Fruit fly (Drosophila melanogaster) whole organism, adult: Measurements from ENCODE around the gene ringer.

Source experiments
- CG11617 ChIP-seq: fragments of 200-800 bp; sonication (Bioruptor generic); optimal IDR thresholded peaks from 2 replicates; lab custom pipeline; 2017; ENCODE audit warnings: mild to moderate bottlenecking, missing biosample characterization, missing genetic modification reagents, missing genetic modification characterization
- CG12768 ChIP-seq: fragments of 200-800 bp; sonication (Bioruptor generic); optimal IDR thresholded peaks from 2 replicates; lab custom pipeline; 2017; ENCODE audit warnings: missing biosample characterization, missing genetic modification characterization, mild to moderate bottlenecking, moderate library complexity, missing genetic modification reagents
- CG14711 ChIP-seq: fragments of 200-800 bp; sonication (Bioruptor generic); optimal IDR thresholded peaks from 2 replicates; lab custom pipeline; 2018; ENCODE audit warnings: missing biosample characterization, mild to moderate bottlenecking, missing genetic modification characterization, moderate library complexity
- CG1620 ChIP-seq: fragments of 200-800 bp; sonication (Bioruptor generic); optimal IDR thresholded peaks from 2 replicates; lab custom pipeline; 2016; ENCODE audit warnings: missing biosample characterization, missing genetic modification characterization
- CG33017 ChIP-seq: fragments of 200-800 bp; sonication (Bioruptor generic); optimal IDR thresholded peaks from 2 replicates; lab custom pipeline; 2018; ENCODE audit warnings: missing biosample characterization, mild to moderate bottlenecking, missing genetic modification characterization, moderate library complexity
- CG5204 ChIP-seq: fragments of 200-800 bp; sonication (Bioruptor generic); optimal IDR thresholded peaks from 2 replicates; lab custom pipeline; 2016; ENCODE audit warnings: missing biosample characterization, missing genetic modification characterization
- CG7045 ChIP-seq: fragments of 200-800 bp; sonication (Bioruptor generic); optimal IDR thresholded peaks from 2 replicates; lab custom pipeline; 2017; ENCODE audit warnings: missing biosample characterization, mild to moderate bottlenecking, missing genetic modification characterization
- CG7101 ChIP-seq: fragments of 200-800 bp; sonication (Bioruptor generic); optimal IDR thresholded peaks from 2 replicates; lab custom pipeline; 2018; ENCODE audit warnings: missing biosample characterization, mild to moderate bottlenecking, missing genetic modification characterization, moderate library complexity
- Clk ChIP-seq: fragments of 200-800 bp; sonication (Bioruptor generic); optimal IDR thresholded peaks from 2 replicates; lab custom pipeline; 2017; ENCODE audit warnings: missing biosample characterization, missing genetic modification characterization
- Crg-1 ChIP-seq: fragments of 200-800 bp; sonication (Bioruptor generic); optimal IDR thresholded peaks from 2 replicates; lab custom pipeline; 2016; ENCODE audit warnings: missing biosample characterization, missing genetic modification characterization
- Hr96 ChIP-seq: fragments of 200-800 bp; sonication (Bioruptor generic); optimal IDR thresholded peaks from 2 replicates; lab custom pipeline; 2016; ENCODE audit warnings: missing biosample characterization, missing genetic modification characterization
- Mnt ChIP-seq: fragments of 200-800 bp; sonication (Bioruptor generic); optimal IDR thresholded peaks from 2 replicates; lab custom pipeline; 2016; ENCODE audit warnings: missing biosample characterization, mild to moderate bottlenecking, missing genetic modification characterization
- bab1 ChIP-seq: fragments of 200-800 bp; sonication (Bioruptor generic); optimal IDR thresholded peaks from 3 replicates; lab custom pipeline; 2019; ENCODE audit warnings: missing biosample characterization, mild to moderate bottlenecking, missing genetic modification characterization, moderate library complexity
- cic ChIP-seq: fragments of 200-800 bp; sonication (Bioruptor generic); optimal IDR thresholded peaks from 2 replicates; lab custom pipeline; 2017; ENCODE audit warnings: missing biosample characterization, mild to moderate bottlenecking, missing genetic modification characterization, moderate library complexity
- kay ChIP-seq: fragments of 200-800 bp; sonication (Bioruptor generic); peaks from one replicate; lab custom pipeline; 2016; ENCODE audit warnings: missing biosample characterization, missing genetic modification characterization, borderline replicate concordance
- ovo ChIP-seq: fragments of 200-800 bp; sonication (Bioruptor generic); optimal IDR thresholded peaks from 2 replicates; lab custom pipeline; 2016; ENCODE audit warnings: missing biosample characterization, missing genetic modification characterization
- pad ChIP-seq: fragments of 200-800 bp; sonication (Bioruptor generic); optimal IDR thresholded peaks from 3 replicates; lab custom pipeline; 2017; ENCODE audit warnings: missing biosample characterization, missing genetic modification characterization, mild to moderate bottlenecking, moderate library complexity, missing genetic modification reagents
- tj ChIP-seq: fragments of 200-800 bp; sonication (Bioruptor generic); optimal IDR thresholded peaks from 3 replicates; lab custom pipeline; 2017; ENCODE audit warnings: missing biosample characterization, mild to moderate bottlenecking, missing genetic modification characterization, moderate library complexity
- toe ChIP-seq: fragments of 200-800 bp; sonication (Bioruptor generic); optimal IDR thresholded peaks from 2 replicates; lab custom pipeline; 2016; ENCODE audit warnings: missing biosample characterization, missing genetic modification characterization

Gene ringer

DNA sequence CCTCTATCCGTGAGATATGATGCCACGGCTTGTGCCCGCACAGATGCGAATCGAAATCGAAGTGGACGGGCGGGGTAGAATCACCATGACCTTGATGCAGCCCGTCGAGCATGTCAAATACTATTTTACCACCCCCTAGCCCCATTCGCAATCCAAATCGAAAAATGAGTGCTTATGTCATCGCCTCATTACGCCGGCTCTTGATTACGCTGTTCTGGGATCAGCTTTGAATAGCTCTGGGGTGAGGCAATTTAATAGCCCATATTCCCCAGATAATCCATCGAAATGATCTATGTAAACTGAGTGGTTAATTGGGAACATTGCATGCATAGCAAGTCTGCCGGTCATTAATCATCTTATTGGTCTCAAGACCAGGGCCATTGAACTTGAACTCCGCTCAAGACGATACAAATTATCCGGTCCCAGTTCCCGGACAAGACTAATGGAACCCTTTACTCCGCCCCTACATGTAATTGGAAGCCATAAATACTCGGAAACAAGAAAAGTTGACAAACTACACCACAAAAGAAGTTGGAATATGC, 2.0 kb downstream of the ringer start:
- no peak for TF ChIP-seq Hr96 (GFP tag; lab: Kevin White, UChicago)
- no peak for TF ChIP-seq Crg-1 (GFP tag; lab: Kevin White, UChicago)
- TF ChIP-seq CG7045 (GFP tag; lab: Kevin White, UChicago) = no peak
- no peak for TF ChIP-seq CG7101 (tag; lab: Kevin White, UChicago)
- no peak for TF ChIP-seq CG14711
- TF ChIP-seq Clk = no peak
- TF ChIP-seq ovo (GFP tag; lab: Kevin White, UChicago) = no peak
- no peak for TF ChIP-seq CG1620 (GFP tag; lab: Kevin White, UChicago)
- TF ChIP-seq kay = no peak
- TF ChIP-seq toe (GFP tag; lab: Kevin White, UChicago) = no peak
- TF ChIP-seq CG12768 (GFP tag; lab: Kevin White, UChicago) = no peak
- TF ChIP-seq cic = no peak

DNA sequence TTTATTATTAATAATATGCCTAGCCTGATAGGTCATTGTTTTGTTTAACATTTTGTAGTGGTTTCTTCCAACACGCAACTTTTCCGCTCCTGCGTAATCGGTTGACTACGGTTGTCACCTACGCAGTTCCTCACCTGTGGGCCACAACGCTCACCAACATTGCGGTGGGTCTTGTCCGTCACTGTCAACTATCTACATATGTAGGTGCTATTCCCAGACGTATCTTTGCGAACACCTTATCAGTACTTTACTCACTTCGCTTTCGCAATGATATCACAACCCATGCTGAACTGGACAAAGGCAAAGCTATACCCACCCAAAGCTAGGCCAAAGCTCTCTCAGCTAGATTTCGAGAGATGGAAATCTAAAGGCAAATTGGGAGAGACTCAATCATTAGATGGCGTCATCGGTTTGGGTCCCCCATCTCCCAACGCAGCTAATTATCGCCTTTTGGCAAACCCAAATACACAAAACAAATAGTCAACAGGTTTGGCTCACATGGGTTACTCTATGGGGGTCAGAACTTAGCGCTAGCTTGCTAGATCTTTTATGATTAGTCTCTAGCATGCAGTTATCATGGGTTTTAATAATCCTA, 3.0 kb downstream of the ringer start:
- peak; percentile 13 for TF ChIP-seq CG7101 (tag; lab: Kevin White, UChicago)
- TF ChIP-seq CG33017 (tag; lab: Kevin White, UChicago) = peak; percentile 7
- peak; percentile 14 for TF ChIP-seq Mnt (GFP tag; lab: Kevin White, UChicago)
- TF ChIP-seq kay = peak; percentile 88
- no peak for TF ChIP-seq Crg-1 (GFP tag; lab: Kevin White, UChicago)
- TF ChIP-seq CG12768 (GFP tag; lab: Kevin White, UChicago) = peak; percentile 18

DNA sequence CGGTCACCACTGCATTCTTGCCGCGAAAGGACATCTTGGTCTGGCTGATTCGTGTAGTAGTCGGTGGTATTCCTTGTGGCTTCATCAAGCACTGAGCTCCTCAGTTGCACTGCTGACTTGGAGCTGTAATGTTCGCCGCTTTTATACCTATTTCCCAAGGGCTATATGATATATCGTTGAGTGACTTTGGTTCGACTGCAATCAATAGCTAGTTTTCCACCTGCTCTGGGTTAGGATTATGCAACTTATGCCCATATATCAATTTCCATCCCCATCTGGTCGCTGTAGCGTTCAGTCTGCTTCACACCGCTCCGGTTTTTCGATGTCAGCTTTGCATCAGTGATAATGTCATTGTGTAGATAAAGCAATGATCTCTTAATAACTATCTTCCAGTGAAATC, 5.0 kb downstream of the ringer start, which contains the start of gene Pdh:
Gene Pdh (minus strand): TSS at position 101 of the 400 bp plus-strand sequence.
- no peak for TF ChIP-seq Hr96 (GFP tag; lab: Kevin White, UChicago)

DNA sequence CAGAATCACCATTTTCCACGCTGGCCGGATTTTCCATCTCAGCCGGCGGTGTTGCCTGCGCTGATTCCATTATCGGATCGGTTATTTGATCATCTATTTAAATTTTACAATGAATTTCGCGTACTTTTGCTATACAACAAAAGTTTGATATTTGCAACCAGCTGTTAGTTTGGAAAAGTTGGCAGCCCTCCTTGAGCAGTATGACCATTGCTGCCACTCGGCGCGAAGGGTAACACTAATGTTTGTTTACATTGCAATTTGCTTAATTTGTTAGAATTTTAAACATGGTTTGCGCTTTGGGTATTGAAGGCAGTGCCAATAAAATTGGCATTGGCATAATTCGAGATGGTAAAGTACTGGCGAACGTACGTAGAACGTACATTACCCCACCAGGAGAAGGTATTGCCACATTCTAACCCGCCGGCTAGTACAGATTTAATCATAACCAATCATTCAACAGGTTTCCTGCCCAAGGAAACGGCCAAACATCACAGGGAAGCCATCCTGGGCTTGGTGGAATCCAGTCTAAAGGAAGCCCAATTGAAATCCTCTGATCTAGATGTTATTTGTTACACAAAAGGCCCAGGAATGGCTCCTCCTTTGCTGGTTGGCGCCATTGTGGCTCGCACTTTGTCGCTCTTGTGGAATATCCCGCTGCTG, 7.3 kb downstream of the ringer start, which contains the start of the genes Golgin104 and Tcs3:
Gene Golgin104 (minus strand): TSS at position 182 of the 660 bp plus-strand sequence.
Gene Tcs3 (plus strand): TSS at position 222 of the 660 bp plus-strand sequence.
- TF ChIP-seq CG7045 (GFP tag; lab: Kevin White, UChicago) (no peak), CG12768 (GFP tag; lab: Kevin White, UChicago) (no peak), bab1 (peak; percentile 57), CG33017 (tag; lab: Kevin White, UChicago) (no peak)

dm6 chr3L:16349686-16350085, 9.5 kb downstream of the ringer start:
- TF ChIP-seq CG33017 (tag; lab: Kevin White, UChicago) = no peak
- no peak for TF ChIP-seq cic
- no peak for TF ChIP-seq CG12768 (GFP tag; lab: Kevin White, UChicago)
- TF ChIP-seq toe (GFP tag; lab: Kevin White, UChicago) = no peak

DNA sequence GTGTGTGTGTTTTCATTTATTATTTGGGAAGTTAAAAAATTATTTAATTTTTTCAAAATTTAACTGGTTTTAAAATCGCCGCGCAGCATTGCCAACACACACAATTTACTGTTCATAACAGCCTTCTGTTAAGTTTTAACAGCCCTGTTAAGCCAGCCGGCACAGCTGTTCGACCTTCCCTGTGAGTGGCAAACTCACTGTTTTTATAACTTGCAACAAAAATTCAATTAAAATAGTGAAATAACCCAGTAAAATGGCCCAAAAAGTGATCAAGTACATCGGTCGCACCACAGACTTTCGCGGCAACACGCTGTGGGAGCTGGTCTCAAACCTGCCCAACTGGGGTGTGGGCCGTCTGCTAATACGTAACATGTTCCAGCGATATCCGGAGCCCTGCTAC, 11.3 kb downstream of the ringer start, which contains the start of gene mRpS34:
Gene mRpS34 (plus strand): TSS at position 161 of the 400 bp plus-strand sequence.
- TF ChIP-seq ovo (GFP tag; lab: Kevin White, UChicago) (no peak), Clk (no peak), kay (no peak), CG1620 (GFP tag; lab: Kevin White, UChicago) (no peak), CG5204 (no peak), cic (no peak), Hr96 (GFP tag; lab: Kevin White, UChicago) (no peak), CG33017 (tag; lab: Kevin White, UChicago) (no peak), Crg-1 (GFP tag; lab: Kevin White, UChicago) (no peak), Mnt (GFP tag; lab: Kevin White, UChicago) (no peak), CG7101 (tag; lab: Kevin White, UChicago) (no peak), tj (GFP tag; lab: Kevin White, UChicago) (no peak), pad (GFP tag; lab: Kevin White, UChicago) (no peak), CG14711 (no peak), toe (GFP tag; lab: Kevin White, UChicago) (no peak), CG7045 (GFP tag; lab: Kevin White, UChicago) (no peak)

DNA sequence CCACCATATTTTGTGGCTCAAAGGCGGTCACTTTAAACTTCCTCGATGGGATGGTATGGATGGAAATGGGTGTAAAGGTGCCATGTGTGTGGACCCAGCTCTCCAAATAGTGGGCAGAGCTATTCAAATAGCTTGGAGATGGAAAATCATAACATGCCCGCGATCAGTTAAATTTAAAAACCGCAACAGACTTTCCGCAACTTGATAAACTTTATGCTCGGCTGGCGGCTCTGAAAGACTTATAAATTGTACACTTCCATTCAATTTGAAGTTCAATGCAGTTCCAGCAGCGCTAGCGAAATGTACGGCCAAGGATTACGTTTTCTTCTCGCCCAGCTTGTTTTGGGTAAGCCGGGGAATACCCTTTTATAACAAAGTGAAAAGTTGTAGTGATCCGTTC, 13.2 kb downstream of the ringer start, which contains the start of gene CG33257:
Gene CG33257 (plus strand): TSS at position 301 of the 400 bp plus-strand sequence.
- TF ChIP-seq CG7045 (GFP tag; lab: Kevin White, UChicago) = no peak
- no peak for TF ChIP-seq bab1
- no peak for TF ChIP-seq Clk
- no peak for TF ChIP-seq pad (GFP tag; lab: Kevin White, UChicago)
- TF ChIP-seq toe (GFP tag; lab: Kevin White, UChicago) = no peak
- TF ChIP-seq CG33017 (tag; lab: Kevin White, UChicago) = no peak
- no peak for TF ChIP-seq Crg-1 (GFP tag; lab: Kevin White, UChicago)
- no peak for TF ChIP-seq Hr96 (GFP tag; lab: Kevin White, UChicago)
- TF ChIP-seq CG11617 (GFP tag; lab: Kevin White, UChicago) = no peak
